Worm (Caenorhabditis elegans): ENCODE measurements around the gene rcq-5.

DNA sequence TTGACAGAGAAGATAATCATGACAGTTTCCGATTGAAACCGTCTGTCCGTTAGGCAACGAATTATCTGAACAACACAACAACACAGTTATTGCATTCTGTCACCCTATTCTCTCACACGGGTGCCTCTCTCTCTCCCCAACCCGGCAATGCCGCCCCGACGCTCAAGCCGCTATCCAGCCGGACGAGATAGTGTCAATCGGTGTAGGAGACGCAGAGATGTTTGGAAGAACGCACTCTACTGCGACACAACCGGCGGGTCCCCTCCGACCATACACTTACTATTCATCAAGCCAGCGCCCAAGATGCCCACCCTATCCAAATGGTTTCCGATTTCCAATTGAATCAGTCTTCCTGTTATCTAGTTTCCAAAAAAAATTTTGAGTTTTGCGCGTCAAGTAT, 47.6 kb downstream of the rcq-5 start:
- TF ChIP-seq tab-1 (GFP tag; IDR thresholded peaks at IDR 0.05), result no peak
- peak; percentile 99 for TF ChIP-seq ztf-29 (GFP tag; IDR thresholded peaks at IDR 0.05)
- no peak for TF ChIP-seq klf-2 (GFP tag; conservative IDR thresholded peaks at IDR 0.05)
- peak; percentile 65 for TF ChIP-seq flt-1 (GFP tag; IDR thresholded peaks at IDR 0.05)
- TF ChIP-seq ref-1 (GFP tag; conservative IDR thresholded peaks at IDR 0.05), result no peak
- peak; percentile 59 for TF ChIP-seq cog-1 (tag; optimal IDR thresholded peaks at IDR 0.05)
- no peak for TF ChIP-seq med-1 (GFP tag; optimal IDR thresholded peaks at IDR 0.05; ENCODE audit: insufficient read depth)

All from whole organism, midembryonic.